Worm (Caenorhabditis elegans): ENCODE measurements around the gene C44B11.6.

The C44B11.6 gene

ce11 chrIII:3174985-3175384 is 22.0 kb downstream of the C44B11.6 start, which contains the start of gene R148.3 (continued):
- peak; percentile 70 for TF ChIP-seq nhr-71 (tag; optimal IDR thresholded peaks at IDR 0.05)
- TF ChIP-seq fkh-10 (GFP tag; optimal IDR thresholded peaks at IDR 0.05): no peak
- peak; percentile 63 for TF ChIP-seq swsn-7 (tag; optimal IDR thresholded peaks at IDR 0.05)
- TF ChIP-seq tbx-2 (tag; optimal IDR thresholded peaks at IDR 0.05): peak; percentile 48
- TF ChIP-seq lin-39 (tag; optimal IDR thresholded peaks at IDR 0.05): peak; percentile 6

- TF ChIP-seq nhr-77 (tag; optimal IDR thresholded peaks at IDR 0.05) (no peak), F16B12.6 (tag; optimal IDR thresholded peaks at IDR 0.05) (no peak), elt-3 (tag; optimal IDR thresholded peaks at IDR 0.05) (no peak), nhr-85 (tag) (no peak)
These were observed 23.8 kb downstream of the C44B11.6 start for ce11 chrIII:3176775-3177174.

- TF ChIP-seq ceh-8 (GFP tag; optimal IDR thresholded peaks at IDR 0.05): no peak
- no peak for TF ChIP-seq fkh-10 (GFP tag; optimal IDR thresholded peaks at IDR 0.05)
- TF ChIP-seq tbx-2 (tag; optimal IDR thresholded peaks at IDR 0.05): no peak
- TF ChIP-seq nhr-12 (tag; optimal IDR thresholded peaks at IDR 0.05): no peak
- TF ChIP-seq jun-1 (tag; optimal IDR thresholded peaks at IDR 0.05): no peak
These were observed 26.9 kb downstream of the C44B11.6 start for ce11 chrIII:3179855-3180254.

ce11 chrIII:3183377-3183776 is 30.4 kb downstream of the C44B11.6 start, which contains the start of gene lmtr-5:
TSS of gene lmtr-5 (plus strand) at chrIII:3183677.
- TF ChIP-seq zag-1 (tag; optimal IDR thresholded peaks at IDR 0.05): no peak
- no peak for TF ChIP-seq nhr-47 (tag; optimal IDR thresholded peaks at IDR 0.05)
- no peak for TF ChIP-seq egl-27 (tag; optimal IDR thresholded peaks at IDR 0.05)
- TF ChIP-seq unc-30 (tag; optimal IDR thresholded peaks at IDR 0.05): no peak
- no peak for TF ChIP-seq unc-86 (tag; optimal IDR thresholded peaks at IDR 0.05)
- TF ChIP-seq mep-1 (tag; optimal IDR thresholded peaks at IDR 0.05): no peak
- TF ChIP-seq alr-1 (tag; optimal IDR thresholded peaks at IDR 0.05; ENCODE audit: borderline replicate concordance): no peak
- no peak for TF ChIP-seq lin-39 (tag; optimal IDR thresholded peaks at IDR 0.05)
- TF ChIP-seq ces-1 (GFP tag; optimal IDR thresholded peaks at IDR 0.05): no peak
- TF ChIP-seq fos-1 (tag; optimal IDR thresholded peaks at IDR 0.05): no peak
- TF ChIP-seq tlp-1 (tag; optimal IDR thresholded peaks at IDR 0.05): no peak
- TF ChIP-seq pag-3 (tag; optimal IDR thresholded peaks at IDR 0.05; ENCODE audit: borderline replicate concordance, insufficient read depth): no peak
- no peak for TF ChIP-seq efl-1 (optimal IDR thresholded peaks at IDR 0.05)
- no peak for TF ChIP-seq efl-1 (GFP tag; optimal IDR thresholded peaks at IDR 0.05 in 1 of 2)
- no peak for TF ChIP-seq nhr-12 (tag; optimal IDR thresholded peaks at IDR 0.05)
- TF ChIP-seq vab-15 (tag; optimal IDR thresholded peaks at IDR 0.05): no peak
- no peak for TF ChIP-seq nhr-84 (tag; optimal IDR thresholded peaks at IDR 0.05)
- no peak for TF ChIP-seq nhr-71 (tag; optimal IDR thresholded peaks at IDR 0.05)
- no peak for TF ChIP-seq mab-9 (GFP tag; IDR thresholded peaks at IDR 0.05)
- no peak for TF ChIP-seq nhr-237 (tag; optimal IDR thresholded peaks at IDR 0.05)

ce11 chrIII:3185232-3185631 is 32.3 kb downstream of the C44B11.6 start:
- TF ChIP-seq ceh-8 (GFP tag; optimal IDR thresholded peaks at IDR 0.05) (no peak), nhr-85 (tag) (no peak), efl-1 (optimal IDR thresholded peaks at IDR 0.05) (no peak), efl-1 (GFP tag; optimal IDR thresholded peaks at IDR 0.05 in 1 of 2) (peak in 1 of 2 experiments; percentile 64), nhr-47 (tag; optimal IDR thresholded peaks at IDR 0.05) (no peak)

- no peak for TF ChIP-seq lsy-2 (tag; optimal IDR thresholded peaks at IDR 0.05)
- TF ChIP-seq lin-15B (tag; optimal IDR thresholded peaks at IDR 0.05): no peak
- no peak for TF ChIP-seq ztf-4 (tag; optimal IDR thresholded peaks at IDR 0.05)
- TF ChIP-seq ama-1 (optimal IDR thresholded peaks at IDR 0.05): no peak
- no peak for TF ChIP-seq pqm-1 (tag; optimal IDR thresholded peaks at IDR 0.05)
These were observed 33.0 kb downstream of the C44B11.6 start, which contains the start of gene mks-1 for ce11 chrIII:3185980-3186379. TSS of gene mks-1 (plus strand) at chrIII:3186280.

All from whole organism, L1 larva.